Worm (Caenorhabditis elegans) whole organism, L3 larva: ENCODE results near the gene C27B7.5.

ENCODE experiments used
- R02D3.7 ChIP-seq: fragments of 150-350 bp; optimal IDR thresholded peaks from 2 replicates; lab custom pipeline; 2014; ENCODE audit warnings: missing biosample characterization, missing genetic modification characterization
- ZK546.5 ChIP-seq: sonication (generic microtip); optimal IDR thresholded peaks from 2 replicates; lab custom pipeline; 2017; ENCODE audit warnings: missing biosample characterization, missing genetic modification characterization
- ama-1 ChIP-seq: fragments of 150-350 bp; optimal IDR thresholded peaks from 2 replicates; lab custom pipeline; 2018
- ceh-16 ChIP-seq: sonication (generic microtip); optimal IDR thresholded peaks from 2 replicates; lab custom pipeline; 2017; ENCODE audit warnings: missing biosample characterization, missing genetic modification characterization
- ceh-28 ChIP-seq: fragments of 150-350 bp; optimal IDR thresholded peaks from 2 replicates; lab custom pipeline; 2014; ENCODE audit warnings: missing biosample characterization, missing genetic modification reagents, missing genetic modification characterization
- ceh-82 ChIP-seq: fragments of 150-350 bp; optimal IDR thresholded peaks from 2 replicates; lab custom pipeline; 2014; ENCODE audit warnings: missing biosample characterization, missing genetic modification characterization
- daf-12 ChIP-seq: fragments of 150-350 bp; optimal IDR thresholded peaks from 2 replicates; lab custom pipeline; 2014; ENCODE audit warnings: missing biosample characterization, missing genetic modification reagents, missing genetic modification characterization
- egl-27 ChIP-seq: sonication (generic microtip); optimal IDR thresholded peaks from 4 replicates; lab custom pipeline; 2017; ENCODE audit warnings: missing biosample characterization, missing genetic modification reagents, missing genetic modification characterization
- egl-5 ChIP-seq: fragments of 150-350 bp; optimal IDR thresholded peaks from 2 replicates; lab custom pipeline; 2017; ENCODE audit warnings: missing biosample characterization, missing genetic modification reagents, missing genetic modification characterization, inconsistent platforms
- elt-1 ChIP-seq: fragments of 150-350 bp; optimal IDR thresholded peaks from 2 replicates; lab custom pipeline; 2014; ENCODE audit warnings: missing biosample characterization, missing genetic modification characterization
- elt-2 ChIP-seq: sonication (generic microtip); optimal IDR thresholded peaks from 2 replicates; lab custom pipeline; 2016; ENCODE audit warnings: missing genetic modification reagents, mild to moderate bottlenecking, missing genetic modification characterization, missing compliant biosample characterization
- elt-3 ChIP-seq, 3 experiments: fragments of 150-350 bp in 1 of 3; sonication (generic microtip) in 2 of 3; optimal IDR thresholded peaks; 2 replicates in 2 of 3; 4 replicates in 1 of 3; lab custom pipeline; 2014 to 2017; ENCODE audit warnings: missing biosample characterization in 3 of 3, missing genetic modification characterization in 3 of 3
- eor-1 ChIP-seq, 2 experiments: fragments of 150-350 bp; optimal IDR thresholded peaks; 2 replicates each; lab custom pipeline; 2014 to 2018; ENCODE audit warnings: missing biosample characterization in 2 of 2, missing genetic modification characterization in 2 of 2
- fkh-2 ChIP-seq: fragments of 150-350 bp; optimal IDR thresholded peaks from 2 replicates; lab custom pipeline; 2014; ENCODE audit warnings: missing biosample characterization, missing genetic modification reagents, missing genetic modification characterization
- fos-1 ChIP-seq: fragments of 150-350 bp; optimal IDR thresholded peaks from 2 replicates; lab custom pipeline; 2014; ENCODE audit warnings: missing biosample characterization, missing genetic modification characterization
- hmg-11 ChIP-seq: sonication (generic microtip); optimal IDR thresholded peaks from 2 replicates; lab custom pipeline; 2016; ENCODE audit warnings: missing genetic modification characterization, missing compliant biosample characterization
- lin-15B ChIP-seq: fragments of 150-350 bp; optimal IDR thresholded peaks from 2 replicates; lab custom pipeline; 2014; ENCODE audit warnings: missing biosample characterization, missing genetic modification characterization
- lin-39 ChIP-seq: fragments of 150-350 bp; optimal IDR thresholded peaks from 2 replicates; lab custom pipeline; 2018; ENCODE audit warnings: missing biosample characterization, missing genetic modification reagents, missing genetic modification characterization
- mdl-1 ChIP-seq: fragments of 150-350 bp; optimal IDR thresholded peaks from 2 replicates; lab custom pipeline; 2014; ENCODE audit warnings: missing biosample characterization, missing genetic modification characterization
- mml-1 ChIP-seq: fragments of 150-350 bp; sonication (generic microtip); optimal IDR thresholded peaks from 3 replicates; lab custom pipeline; 2014; ENCODE audit warnings: missing biosample characterization, missing genetic modification characterization
- nfya-1 ChIP-seq: sonication (generic microtip); optimal IDR thresholded peaks from 2 replicates; lab custom pipeline; 2017; ENCODE audit warnings: missing genetic modification characterization, mild to moderate bottlenecking, missing compliant biosample characterization, antibody characterized with exemption, moderate library complexity; ENCODE audit not compliant: insufficient read depth
- nhr-11 ChIP-seq: fragments of 150-350 bp; optimal IDR thresholded peaks from 2 replicates; lab custom pipeline; 2014; ENCODE audit warnings: missing biosample characterization, missing genetic modification characterization
- nhr-12 ChIP-seq: fragments of 150-350 bp; optimal IDR thresholded peaks from 2 replicates; lab custom pipeline; 2014; ENCODE audit warnings: missing biosample characterization, missing genetic modification characterization
- nhr-23 ChIP-seq: fragments of 150-350 bp; optimal IDR thresholded peaks from 2 replicates; lab custom pipeline; 2014; ENCODE audit warnings: missing biosample characterization, missing genetic modification reagents, missing genetic modification characterization
- nhr-25 ChIP-seq: sonication (generic microtip); optimal IDR thresholded peaks from 2 replicates; lab custom pipeline; 2017; ENCODE audit warnings: missing biosample characterization, missing genetic modification characterization
- nhr-43 ChIP-seq: sonication (generic microtip); optimal IDR thresholded peaks from 2 replicates; lab custom pipeline; 2016; ENCODE audit warnings: mild to moderate bottlenecking, missing genetic modification characterization, missing compliant biosample characterization; ENCODE audit not compliant: poor library complexity, severe bottlenecking
- nhr-67 ChIP-seq: fragments of 150-350 bp; optimal IDR thresholded peaks from 2 replicates; lab custom pipeline; 2014; ENCODE audit warnings: missing biosample characterization, missing genetic modification characterization
- nhr-77 ChIP-seq: fragments of 150-350 bp; optimal IDR thresholded peaks from 2 replicates; lab custom pipeline; 2014; ENCODE audit warnings: missing biosample characterization, missing genetic modification characterization
- pha-4 ChIP-seq: fragments of 150-350 bp; optimal IDR thresholded peaks from 2 replicates; lab custom pipeline; 2014; ENCODE audit warnings: missing biosample characterization, missing genetic modification reagents, missing genetic modification characterization
- pqm-1 ChIP-seq: fragments of 150-350 bp; optimal IDR thresholded peaks from 2 replicates; lab custom pipeline; 2017; ENCODE audit warnings: missing biosample characterization, missing genetic modification characterization, inconsistent platforms
- skn-1 ChIP-seq: fragments of 150-350 bp; optimal IDR thresholded peaks from 2 replicates; lab custom pipeline; 2014; ENCODE audit warnings: missing biosample characterization, missing genetic modification characterization
- snpc-4 ChIP-seq: fragments of 150-350 bp; optimal IDR thresholded peaks from 2 replicates; lab custom pipeline; 2014; ENCODE audit warnings: missing biosample characterization, missing genetic modification characterization
- tbx-2 ChIP-seq: sonication (generic microtip); optimal IDR thresholded peaks from 2 replicates; lab custom pipeline; 2016; ENCODE audit warnings: mild to moderate bottlenecking, missing genetic modification characterization, missing compliant biosample characterization
- zag-1 ChIP-seq: fragments of 150-350 bp; optimal IDR thresholded peaks from 2 replicates; lab custom pipeline; 2014; ENCODE audit warnings: missing biosample characterization, missing genetic modification characterization
- ztf-4 ChIP-seq: fragments of 150-350 bp; optimal IDR thresholded peaks from 2 replicates; lab custom pipeline; 2014; ENCODE audit warnings: missing biosample characterization, missing genetic modification characterization

The C27B7.5 gene

ce11 chrIV:8866092-8866491 lies 35.4 kb upstream of the C27B7.5 start (continued):
- TF ChIP-seq fos-1 (tag; lab: Kevin White, UChicago) (peak; percentile 37), pqm-1 (tag; lab: Kevin White, UChicago) (peak; percentile 27), nhr-11 (tag; lab: Kevin White, UChicago) (no peak), ama-1 (lab: Kevin White, UChicago) (peak; percentile 57), nhr-77 (tag; lab: Kevin White, UChicago) (no peak), fkh-2 (tag; lab: Kevin White, UChicago) (no peak), lin-15B (tag; lab: Kevin White, UChicago) (peak; percentile 21), lin-39 (tag; lab: Kevin White, UChicago) (peak; percentile 49)

- TF ChIP-seq nhr-43 (tag; lab: Kevin White, UChicago) (no peak), ama-1 (lab: Kevin White, UChicago) (no peak), pha-4 (tag; lab: Kevin White, UChicago) (peak; percentile 11), lin-15B (tag; lab: Kevin White, UChicago) (no peak), elt-2 (tag; lab: Kevin White, UChicago) (peak; percentile 51)
Measured at ce11 chrIV:8867562-8867961, 33.9 kb upstream of the C27B7.5 start.

ce11 chrIV:8869624-8870023 lies 31.8 kb upstream of the C27B7.5 start, which contains the start of gene npp-23:
TSS of gene npp-23 (minus strand) at chrIV:8869679.
- TF ChIP-seq egl-27: no peak
- no peak for TF ChIP-seq zag-1
- TF ChIP-seq nhr-25 (tag; lab: Kevin White, UChicago): peak; percentile 9
- no peak for TF ChIP-seq egl-5
- no peak for TF ChIP-seq mdl-1 (tag; lab: Kevin White, UChicago)
- peak; percentile 49 for TF ChIP-seq lin-15B (tag; lab: Kevin White, UChicago)
- TF ChIP-seq skn-1 (tag; lab: Kevin White, UChicago): no peak
- TF ChIP-seq pha-4 (tag; lab: Kevin White, UChicago): peak; percentile 75
- peak; percentile 65 for TF ChIP-seq snpc-4 (tag; lab: Kevin White, UChicago)
- TF ChIP-seq nhr-23 (tag; lab: Kevin White, UChicago): peak; percentile 43

- no peak for TF ChIP-seq elt-1 (tag; lab: Kevin White, UChicago)
- TF ChIP-seq nfya-1 (tag; lab: Kevin White, UChicago): no peak
- TF ChIP-seq R02D3.7 (tag; lab: Kevin White, UChicago): no peak
- TF ChIP-seq ceh-82 (tag; lab: Kevin White, UChicago): no peak
- TF ChIP-seq ztf-4 (tag; lab: Kevin White, UChicago): no peak
- no peak for TF ChIP-seq tbx-2 (tag; lab: Kevin White, UChicago)
- no peak for TF ChIP-seq lin-15B (tag; lab: Kevin White, UChicago)
- TF ChIP-seq ceh-28 (tag; lab: Kevin White, UChicago): no peak
- TF ChIP-seq nhr-25 (tag; lab: Kevin White, UChicago): no peak
- TF ChIP-seq eor-1 (tag; optimal IDR thresholded peaks at IDR 0.05; lab: Kevin White, UChicago): no peak
- no peak for TF ChIP-seq fos-1 (tag; lab: Kevin White, UChicago)
- TF ChIP-seq fkh-2 (tag; lab: Kevin White, UChicago): no peak
- TF ChIP-seq hmg-11 (tag; lab: Kevin White, UChicago): no peak
- TF ChIP-seq, all 47 proteins: peak for 0
Measured at ce11 chrIV:8872958-8873357, 28.5 kb upstream of the C27B7.5 start, which contains the start of gene C09G9.3. TSS of gene C09G9.3 (minus strand) at chrIV:8873058.

ce11 chrIV:8873847-8874246 lies 27.6 kb upstream of the C27B7.5 start, which contains the start of gene hdl-2:
TSS of gene hdl-2 (plus strand) at chrIV:8874147.
- TF ChIP-seq pqm-1 (tag; lab: Kevin White, UChicago) (no peak), ZK546.5 (tag; lab: Kevin White, UChicago) (no peak), mml-1 (tag; lab: Kevin White, UChicago) (no peak), pha-4 (tag; lab: Kevin White, UChicago) (no peak), R02D3.7 (tag; lab: Kevin White, UChicago) (no peak), nhr-12 (tag; lab: Kevin White, UChicago) (no peak), nfya-1 (tag; lab: Kevin White, UChicago) (no peak), elt-2 (tag; lab: Kevin White, UChicago) (no peak), lin-15B (tag; lab: Kevin White, UChicago) (no peak), nhr-23 (tag; lab: Kevin White, UChicago) (no peak), eor-1 (tag; optimal IDR thresholded peaks at IDR 0.05; lab: Kevin White, UChicago) (no peak), ceh-16 (tag; lab: Kevin White, UChicago) (no peak), tbx-2 (tag; lab: Kevin White, UChicago) (no peak), fos-1 (tag; lab: Kevin White, UChicago) (no peak), nhr-67 (no peak), daf-12 (tag; lab: Kevin White, UChicago) (no peak), ama-1 (lab: Kevin White, UChicago) (no peak), ztf-4 (tag; lab: Kevin White, UChicago) (no peak), elt-3 (tag; optimal IDR thresholded peaks at IDR 0.05; lab: Kevin White, UChicago) (no peak)
